Worm (Caenorhabditis elegans): ENCODE results near the gene sru-35.

DNA sequence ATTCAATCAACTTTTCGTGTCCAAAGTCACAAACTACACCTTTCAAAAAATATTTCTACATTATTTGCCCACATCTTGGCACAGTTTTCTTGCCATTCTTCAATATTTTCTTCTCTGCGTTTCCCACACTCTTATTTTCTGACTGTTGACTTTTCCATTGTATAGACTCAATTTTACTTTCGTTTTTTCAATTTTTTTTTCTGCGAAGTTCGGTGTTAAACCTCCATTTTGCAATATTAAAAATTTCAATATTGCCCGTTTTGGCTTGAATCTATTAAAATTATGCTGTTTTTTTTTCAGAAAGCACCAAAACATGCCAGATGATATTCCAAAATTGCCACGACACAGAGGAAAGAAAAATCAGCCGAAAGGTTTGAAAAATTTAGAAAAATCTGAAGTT is 25.5 kb downstream of the sru-35 start, which contains the start of gene cdc-50.B:
- no peak for TF ChIP-seq lin-13 (GFP tag; optimal IDR thresholded peaks at IDR 0.05)
- no peak for TF ChIP-seq lin-11 (tag; optimal IDR thresholded peaks at IDR 0.05)
- TF ChIP-seq blmp-1 (tag; optimal IDR thresholded peaks at IDR 0.05; ENCODE audit: insufficient read depth) = no peak
- no peak for TF ChIP-seq nhr-237 (tag; optimal IDR thresholded peaks at IDR 0.05)
- no peak for TF ChIP-seq R02D3.7 (tag; optimal IDR thresholded peaks at IDR 0.05)
- no peak for TF ChIP-seq unc-39 (tag; optimal IDR thresholded peaks at IDR 0.05)

All from whole organism, L2 larva.